Worm (Caenorhabditis elegans): ENCODE results near the gene zim-3.
A peak's percentile ranks its signal among the peaks of the same experiment; 100 is the strongest.

Gene zim-3

ce11 chrIV:10609920-10610319, 51.4 kb downstream of the zim-3 start:
- TF ChIP-seq dmd-6 (GFP tag; IDR thresholded peaks at IDR 0.05) (peak; percentile 11; the same call in 1 of the 2 replicates), R02D3.7 (tag; optimal IDR thresholded peaks at IDR 0.05) (no peak), hmg-1.1 (GFP tag; IDR thresholded peaks at IDR 0.05) (no peak), nhr-28 (tag; optimal IDR thresholded peaks at IDR 0.05) (peak; percentile 48), nhr-76 (tag; optimal IDR thresholded peaks at IDR 0.05) (peak; percentile 39), nhr-77 (tag; optimal IDR thresholded peaks at IDR 0.05) (no peak), hlh-30 (tag; optimal IDR thresholded peaks at IDR 0.05; ENCODE audit: insufficient read depth) (no peak), mxl-2 (GFP tag; conservative IDR thresholded peaks at IDR 0.05) (no peak)

All from whole organism, L4 larva.